Worm (Caenorhabditis elegans) whole organism, young adult: ENCODE measurements around the gene catp-7.

Experiments
- B0336.3 ChIP-seq: fragments of 200-800 bp; sonication (Bioruptor generic); IDR thresholded peaks from 2 replicates; pipeline ENCODE4 v1.3.6; 2022; ENCODE audit warnings: missing genetic modification characterization, missing compliant biosample characterization
- F33H1.4 ChIP-seq: fragments of 200-800 bp; sonication (Bioruptor generic); IDR thresholded peaks from 2 replicates; pipeline ENCODE4 v1.3.6; 2022; ENCODE audit warnings: missing genetic modification reagents, missing genetic modification characterization, missing compliant biosample characterization
- F39B2.1 ChIP-seq: fragments of 200-800 bp; sonication (Bioruptor generic); IDR thresholded peaks from 2 replicates; pipeline ENCODE4 v1.3.6; 2022; ENCODE audit warnings: missing genetic modification reagents, missing genetic modification characterization, missing compliant biosample characterization
- K12H6.12 ChIP-seq: fragments of 200-800 bp; sonication (Bioruptor generic); optimal IDR thresholded peaks from 2 replicates; lab custom pipeline; 2018; ENCODE audit warnings: mild to moderate bottlenecking, missing genetic modification characterization, missing compliant biosample characterization
- Y95B8A.8 ChIP-seq: fragments of 200-800 bp; sonication (Bioruptor generic); IDR thresholded peaks from 2 replicates; pipeline ENCODE4 v1.3.6; 2022; ENCODE audit warnings: missing genetic modification reagents, missing genetic modification characterization, missing compliant biosample characterization
- athp-1 ChIP-seq: sonication (generic microtip); optimal IDR thresholded peaks from 2 replicates; lab custom pipeline; 2017; ENCODE audit warnings: mild to moderate bottlenecking, missing genetic modification characterization, missing compliant biosample characterization
- attf-5 ChIP-seq: fragments of 200-800 bp; sonication (Bioruptor generic); optimal IDR thresholded peaks from 2 replicates; lab custom pipeline; 2018; ENCODE audit warnings: mild to moderate bottlenecking, missing genetic modification characterization, missing compliant biosample characterization
- ccch-3 ChIP-seq: fragments of 200-800 bp; sonication (Bioruptor generic); optimal IDR thresholded peaks from 2 replicates; lab custom pipeline; 2018; ENCODE audit warnings: mild to moderate bottlenecking, missing genetic modification characterization, missing compliant biosample characterization
- ceh-58 ChIP-seq: fragments of 200-800 bp; sonication (Bioruptor generic); IDR thresholded peaks from 2 replicates; pipeline ENCODE4 v1.3.6; 2022; ENCODE audit warnings: missing genetic modification characterization, missing compliant biosample characterization
- ceh-91 ChIP-seq: fragments of 200-800 bp; sonication (Bioruptor generic); IDR thresholded peaks from 2 replicates; pipeline ENCODE4 v1.3.6; 2022; ENCODE audit warnings: missing genetic modification reagents, missing genetic modification characterization, missing compliant biosample characterization
- dox-1 ChIP-seq: fragments of 200-800 bp; sonication (Bioruptor generic); IDR thresholded peaks from 2 replicates; pipeline ENCODE4 v1.3.6; 2022; ENCODE audit warnings: missing genetic modification reagents, missing genetic modification characterization, missing compliant biosample characterization
- egl-18 ChIP-seq: fragments of 200-800 bp; sonication (Bioruptor generic); IDR thresholded peaks from 2 replicates; pipeline ENCODE4 v1.3.6; 2022; ENCODE audit warnings: missing genetic modification reagents, missing genetic modification characterization, missing compliant biosample characterization
- egl-44 ChIP-seq: fragments of 200-800 bp; sonication (Bioruptor generic); IDR thresholded peaks from 2 replicates; pipeline ENCODE4 v1.3.6; 2022; ENCODE audit warnings: missing genetic modification reagents, missing genetic modification characterization, missing compliant biosample characterization
- ekl-4 ChIP-seq: fragments of 200-800 bp; sonication (Bioruptor generic); IDR thresholded peaks from 2 replicates; pipeline ENCODE4 v1.3.6; 2022; ENCODE audit warnings: missing genetic modification reagents, missing genetic modification characterization, missing compliant biosample characterization
- ets-4 ChIP-seq: fragments of 200-800 bp; sonication (Bioruptor generic); optimal IDR thresholded peaks from 2 replicates; lab custom pipeline; 2018; ENCODE audit warnings: mild to moderate bottlenecking, missing genetic modification characterization, missing compliant biosample characterization
- fkh-3 ChIP-seq: sonication (generic microtip); optimal IDR thresholded peaks from 2 replicates; lab custom pipeline; 2016; ENCODE audit warnings: mild to moderate bottlenecking, missing genetic modification characterization, missing compliant biosample characterization
- hlh-26 ChIP-seq: fragments of 200-800 bp; sonication (Bioruptor generic); conservative IDR thresholded peaks from 2 replicates; pipeline ENCODE4 v1.3.6; 2022; ENCODE audit warnings: missing genetic modification reagents, missing genetic modification characterization, missing compliant biosample characterization
- hmg-1.2 ChIP-seq: fragments of 200-800 bp; sonication (Bioruptor generic); IDR thresholded peaks from 2 replicates; pipeline ENCODE4 v1.3.6; 2022; ENCODE audit warnings: missing genetic modification reagents, missing genetic modification characterization, missing compliant biosample characterization
- hmg-20 ChIP-seq: fragments of 200-800 bp; sonication (Bioruptor generic); IDR thresholded peaks from 2 replicates; pipeline ENCODE4 v1.3.6; 2022; ENCODE audit warnings: missing genetic modification reagents, missing genetic modification characterization, missing compliant biosample characterization
- let-607 ChIP-seq, 2 experiments: fragments of 200-800 bp in 1 of 2; sonication (Bioruptor generic) in 1 of 2; sonication (generic microtip) in 1 of 2; optimal IDR thresholded peaks; 2 replicates each; lab custom pipeline; 2016 to 2018; ENCODE audit warnings: mild to moderate bottlenecking in 2 of 2, missing compliant biosample characterization in 2 of 2, missing genetic modification characterization in 2 of 2, moderate library complexity in 2 of 2, missing genotype in 1 of 2
- lin-26 ChIP-seq: fragments of 200-800 bp; sonication (Bioruptor generic); IDR thresholded peaks from 2 replicates; pipeline ENCODE4 v1.3.6; 2022; ENCODE audit warnings: missing genetic modification reagents, missing genetic modification characterization, missing compliant biosample characterization
- lin-40 ChIP-seq: sonication (generic microtip); optimal IDR thresholded peaks from 2 replicates; lab custom pipeline; 2016; ENCODE audit warnings: missing genetic modification characterization, mild to moderate bottlenecking, missing compliant biosample characterization, missing genotype, missing genetic modification reagents
- lsl-1 ChIP-seq: fragments of 200-800 bp; sonication (Bioruptor generic); optimal IDR thresholded peaks from 2 replicates; lab custom pipeline; 2018; ENCODE audit warnings: mild to moderate bottlenecking, missing genetic modification characterization, moderate library complexity, missing compliant biosample characterization
- madf-6 ChIP-seq: fragments of 200-800 bp; sonication (Bioruptor generic); IDR thresholded peaks from 2 replicates; pipeline ENCODE4 v1.3.6; 2022; ENCODE audit warnings: missing genetic modification reagents, missing genetic modification characterization, missing compliant biosample characterization
- madf-8 ChIP-seq: fragments of 200-800 bp; sonication (Bioruptor generic); conservative IDR thresholded peaks from 2 replicates; pipeline ENCODE4 v1.3.6; 2022; ENCODE audit warnings: missing genetic modification reagents, missing genetic modification characterization, missing compliant biosample characterization
- nhr-120 ChIP-seq: fragments of 200-800 bp; sonication (Bioruptor generic); IDR thresholded peaks from 2 replicates; pipeline ENCODE4 v1.3.6; 2022; ENCODE audit warnings: missing genetic modification characterization, missing compliant biosample characterization
- nhr-179 ChIP-seq: sonication (generic microtip); optimal IDR thresholded peaks from 2 replicates; lab custom pipeline; 2016; ENCODE audit warnings: mild to moderate bottlenecking, missing genetic modification characterization, missing compliant biosample characterization
- nhr-80 ChIP-seq: sonication (generic microtip); optimal IDR thresholded peaks from 2 replicates; lab custom pipeline; 2016; ENCODE audit warnings: missing genetic modification characterization, missing compliant biosample characterization
- repo-1 ChIP-seq: sonication (generic microtip); optimal IDR thresholded peaks from 2 replicates; lab custom pipeline; 2017; ENCODE audit warnings: mild to moderate bottlenecking, missing genetic modification characterization, missing compliant biosample characterization
- sdz-38 ChIP-seq: sonication (generic microtip); optimal IDR thresholded peaks from 2 replicates; lab custom pipeline; 2016; ENCODE audit warnings: missing genotype, missing genetic modification characterization, missing compliant biosample characterization
- snpc-3.4 ChIP-seq: sonication (generic microtip); optimal IDR thresholded peaks from 2 replicates; lab custom pipeline; 2017; ENCODE audit warnings: missing genetic modification characterization, mild to moderate bottlenecking, missing compliant biosample characterization, antibody characterized with exemption, moderate library complexity, missing genotype, missing genetic modification reagents
- snpc-4 ChIP-seq, 5 experiments: fragments of 150-350 bp in 1 of 5; sonication (generic microtip) in 4 of 5; optimal IDR thresholded peaks; 2 replicates each; lab custom pipeline; 2014 to 2018; ENCODE audit warnings: missing genetic modification characterization in 5 of 5, missing biosample characterization in 3 of 5, antibody characterized with exemption in 2 of 5, mild to moderate bottlenecking in 2 of 5, missing compliant biosample characterization in 2 of 5, missing genotype in 2 of 5, moderate library complexity in 2 of 5, missing genetic modification reagents in 1 of 5
- tbp1 ChIP-seq: fragments of 200-800 bp; sonication (Bioruptor generic); optimal IDR thresholded peaks from 2 replicates; lab custom pipeline; 2018; ENCODE audit warnings: mild to moderate bottlenecking, missing genetic modification characterization, missing compliant biosample characterization
- ztf-25 ChIP-seq: fragments of 200-800 bp; sonication (Bioruptor generic); IDR thresholded peaks from 2 replicates; pipeline ENCODE4 v1.3.6; 2022; ENCODE audit warnings: missing genetic modification reagents, missing genetic modification characterization, missing compliant biosample characterization
- ztf-28 ChIP-seq: fragments of 200-800 bp; sonication (Bioruptor generic); IDR thresholded peaks from 2 replicates; pipeline ENCODE4 v1.3.6; 2022; ENCODE audit warnings: missing genetic modification reagents, missing genetic modification characterization, missing compliant biosample characterization

Gene catp-7

DNA sequence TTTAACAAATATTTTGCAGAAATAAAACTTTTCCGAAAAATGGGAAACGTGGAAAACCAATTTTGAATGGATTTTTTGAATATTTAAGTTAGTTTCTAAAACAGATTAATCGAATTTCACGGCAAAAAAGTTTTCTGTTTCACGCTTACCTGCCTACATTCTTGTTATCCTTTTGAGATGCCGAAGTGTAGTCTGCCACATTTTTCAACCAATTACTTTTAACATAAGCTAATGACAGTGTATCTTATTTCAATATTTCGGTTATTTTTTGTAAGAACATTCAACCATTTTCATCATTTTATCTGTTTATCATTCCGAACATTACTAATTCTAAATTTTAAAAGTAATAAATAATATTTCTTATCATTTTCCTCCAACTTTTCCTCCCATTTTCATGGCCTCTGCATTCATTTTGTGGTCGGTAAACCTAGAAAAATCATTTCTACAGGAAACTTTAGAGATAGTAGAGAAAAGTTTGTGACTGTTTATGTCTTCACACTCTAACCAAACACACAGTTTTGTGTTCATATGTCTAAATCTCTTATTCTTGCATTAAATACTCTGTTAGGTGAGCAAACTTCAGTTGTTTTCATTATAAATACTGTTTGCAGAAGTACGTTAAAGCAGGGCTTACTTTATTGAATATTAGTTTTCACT is 26.2 kb downstream of the catp-7 start, which contains the start of the genes F42A9.17 and cyp-33E2:
Gene F42A9.17, minus strand, starts transcription at position 51 of the 657 bp plus-strand sequence.
Gene cyp-33E2, plus strand, starts transcription at position 449 of the 657 bp plus-strand sequence.
- TF ChIP-seq nhr-80 (tag; lab: Kevin White, UChicago) (peak; percentile 81), F33H1.4 (GFP tag; lab: Robert Waterston, UW) (no peak)
- TF ChIP-seq, all 124 proteins: peak for 1

ce11 chrIV:8614680-8615079 is 28.9 kb downstream of the catp-7 start, which contains the start of gene cyp-33E3:
cyp-33E3 (plus strand) TSS chrIV:8614995.
- no peak for TF ChIP-seq nhr-179 (tag; lab: Kevin White, UChicago)
- TF ChIP-seq ets-4 (GFP tag; lab: Kevin White, UChicago), result no peak
- TF ChIP-seq sdz-38 (tag; lab: Kevin White, UChicago), result no peak
- TF ChIP-seq nhr-80 (tag; lab: Kevin White, UChicago), result peak; percentile 57
- TF ChIP-seq hmg-20 (GFP tag; lab: Robert Waterston, UW), result no peak
- no peak for TF ChIP-seq let-607 (tag; optimal IDR thresholded peaks at IDR 0.05; lab: Kevin White, UChicago)

- TF ChIP-seq madf-6 (GFP tag; lab: Robert Waterston, UW) (no peak), ekl-4 (GFP tag; lab: Robert Waterston, UW) (no peak), fkh-3 (no peak), ccch-3 (GFP tag; lab: Kevin White, UChicago) (no peak), madf-8 (GFP tag; lab: Robert Waterston, UW) (no peak), athp-1 (tag; lab: Kevin White, UChicago) (no peak), K12H6.12 (tag; lab: Kevin White, UChicago) (no peak), hmg-1.2 (GFP tag; lab: Robert Waterston, UW) (no peak), nhr-120 (GFP tag; lab: Robert Waterston, UW) (no peak), egl-44 (GFP tag; lab: Robert Waterston, UW) (no peak), tbp1 (no peak), F33H1.4 (GFP tag; lab: Robert Waterston, UW) (no peak)
Observed at ce11 chrIV:8615314-8615713, 29.5 kb downstream of the catp-7 start.

ce11 chrIV:8617047-8617446 is 31.3 kb downstream of the catp-7 start, which contains the start of the genes F42A9.7 and F42A9.3:
F42A9.7 (minus strand) TSS chrIV:8617147.
F42A9.3 (plus strand) TSS chrIV:8617260.
- TF ChIP-seq sdz-38 (tag; lab: Kevin White, UChicago) (no peak), B0336.3 (no peak), F39B2.1 (GFP tag; lab: Robert Waterston, UW) (no peak)
- TF ChIP-seq, all 124 proteins: peak for 0

DNA sequence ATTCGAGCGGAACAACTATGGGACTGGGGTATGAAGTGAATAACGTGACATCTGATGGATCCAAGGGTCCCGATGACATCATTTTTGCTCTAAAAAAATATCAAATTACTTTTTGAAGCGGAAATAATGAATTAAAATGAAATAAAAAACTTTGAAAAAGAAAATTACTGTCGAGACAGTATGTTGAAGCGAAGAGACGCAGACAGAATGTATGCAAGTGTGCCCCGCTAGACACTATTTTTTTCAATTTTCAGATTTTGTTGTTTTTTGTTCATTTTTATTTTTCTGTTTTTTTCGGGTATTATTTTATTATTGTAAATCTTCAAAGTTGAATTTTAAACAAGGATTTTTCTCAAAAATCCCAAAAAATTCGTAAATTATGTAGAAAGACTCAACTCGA is 32.9 kb downstream of the catp-7 start, which contains the start of gene F42A9.8:
Gene F42A9.8, minus strand, starts transcription at position 88 of the 400 bp plus-strand sequence.
- no peak for TF ChIP-seq egl-18 (GFP tag; lab: Robert Waterston, UW)
- TF ChIP-seq hmg-1.2 (GFP tag; lab: Robert Waterston, UW), result peak; percentile 96
- no peak for TF ChIP-seq ceh-58 (GFP tag; lab: Robert Waterston, UW)
- TF ChIP-seq lsl-1 (GFP tag; lab: Kevin White, UChicago), result no peak
- TF ChIP-seq dox-1 (GFP tag; lab: Robert Waterston, UW), result no peak
- TF ChIP-seq snpc-3.4 (tag; lab: Kevin White, UChicago), result peak; percentile 10
- TF ChIP-seq lin-26 (GFP tag; lab: Robert Waterston, UW), result no peak
- TF ChIP-seq Y95B8A.8, result no peak
- no peak for TF ChIP-seq ccch-3 (GFP tag; lab: Kevin White, UChicago)
- no peak for TF ChIP-seq attf-5 (GFP tag; lab: Kevin White, UChicago)
- TF ChIP-seq lin-40 (tag; lab: Kevin White, UChicago), result no peak
- TF ChIP-seq ceh-91 (GFP tag; lab: Robert Waterston, UW), result no peak
- no peak for TF ChIP-seq hlh-26 (GFP tag; lab: Robert Waterston, UW)
- no peak for TF ChIP-seq ztf-28 (GFP tag; lab: Robert Waterston, UW)
- no peak for TF ChIP-seq snpc-4 (GFP tag; optimal IDR thresholded peaks at IDR 0.05; lab: Kevin White, UChicago)
- TF ChIP-seq snpc-4 (tag; optimal IDR thresholded peaks at IDR 0.05; lab: Kevin White, UChicago), result no peak
- no peak for TF ChIP-seq ztf-25
- TF ChIP-seq repo-1 (tag; lab: Kevin White, UChicago), result no peak
- TF ChIP-seq, all 124 proteins: peak for 2
